Fruit fly (Drosophila melanogaster): ENCODE measurements around the gene VhaM9.7-a.

Gene VhaM9.7-a

DNA sequence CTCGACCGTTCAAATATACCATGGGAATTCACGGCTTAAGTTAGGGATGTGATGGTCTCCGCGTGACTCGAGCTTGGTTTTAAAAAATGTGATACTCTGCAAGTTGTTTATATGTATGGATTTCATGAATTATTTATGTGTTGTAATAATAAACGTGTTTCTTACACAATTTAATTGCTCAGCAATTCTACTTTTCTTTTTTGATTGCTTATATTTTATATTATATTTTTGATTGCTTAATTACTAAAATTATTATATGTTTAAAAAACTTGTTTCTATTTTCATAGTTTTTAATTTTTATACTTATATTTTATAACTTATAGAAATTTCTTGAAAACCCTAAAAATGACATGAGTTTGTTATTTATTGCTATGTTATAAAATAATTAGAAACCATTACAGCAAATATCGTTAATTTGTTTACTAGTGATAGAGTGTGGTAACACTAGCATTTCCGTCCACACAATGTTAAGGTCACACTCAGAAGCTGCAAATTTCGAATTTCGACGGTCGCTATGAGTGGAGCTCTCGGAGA lies 8.1 kb upstream of the VhaM9.7-a start, which contains the start of the genes ago and CG1265 (continued):
- TF ChIP-seq vvl (GFP tag; IDR thresholded peaks at IDR 0.05) (peak; percentile 34; the same call in 1 of the 2 replicates), caup (GFP tag; optimal IDR thresholded peaks at IDR 0.05; ENCODE audit: severe bottlenecking) (peak; percentile 10), gcm2 (GFP tag; optimal IDR thresholded peaks at IDR 0.05) (no peak), E2f2 (GFP tag; IDR thresholded peaks at IDR 0.05) (peak; percentile 66), H2.0 (GFP tag; IDR thresholded peaks at IDR 0.05) (peak; percentile 27), HLHmδ (GFP tag; optimal IDR thresholded peaks at IDR 0.05) (peak; percentile 50), tll (GFP tag; optimal IDR thresholded peaks at IDR 0.05) (no peak), bsh (GFP tag; optimal IDR thresholded peaks at IDR 0.05) (no peak), CG14667 (GFP tag; IDR thresholded peaks at IDR 0.05) (peak; percentile 46; the same call in 1 of the 2 replicates), CG9932 (GFP tag; IDR thresholded peaks at IDR 0.05) (peak; percentile 72), fd96Cb (tag; optimal IDR thresholded peaks at IDR 0.05) (peak; percentile 21), Nf-YA (GFP tag; IDR thresholded peaks at IDR 0.05) (no peak), Drgx (GFP tag; IDR thresholded peaks at IDR 0.05) (peak; percentile 25; the same call in 1 of the 2 replicates), CG17912 (GFP tag; optimal IDR thresholded peaks at IDR 0.05) (peak; percentile 72), Atf-2 (GFP tag; optimal IDR thresholded peaks at IDR 0.05) (no peak), sd (tag; optimal IDR thresholded peaks at IDR 0.05) (no peak), dpn (GFP tag; optimal IDR thresholded peaks at IDR 0.05) (peak in 1 of 2 experiments; percentile 23), CG43689 (GFP tag; IDR thresholded peaks at IDR 0.05) (no peak), Hmx (GFP tag; optimal IDR thresholded peaks at IDR 0.05) (no peak), pnt (GFP tag; optimal IDR thresholded peaks at IDR 0.05) (no peak), CG8281 (tag; optimal IDR thresholded peaks at IDR 0.05) (no peak), ATbp (GFP tag; optimal IDR thresholded peaks at IDR 0.05) (no peak), Poxn (GFP tag; IDR thresholded peaks at IDR 0.05) (no peak), dimm (GFP tag; IDR thresholded peaks at IDR 0.05) (no peak), CG8359 (GFP tag; optimal IDR thresholded peaks at IDR 0.05; ENCODE audit: borderline replicate concordance) (no peak), phol (tag; optimal IDR thresholded peaks at IDR 0.05) (peak; percentile 51), HLH3B (GFP tag; IDR thresholded peaks at IDR 0.05) (no peak; the same call in 1 of the 2 replicates), Ssrp (tag; optimal IDR thresholded peaks at IDR 0.05) (peak; percentile 48), Dip2 (GFP tag; IDR thresholded peaks at IDR 0.05) (no peak), ci (GFP tag; IDR thresholded peaks at IDR 0.05) (peak; percentile 6; the same call in 1 of the 3 replicates), Gsc (GFP tag; IDR thresholded peaks at IDR 0.05) (no peak), stc (GFP tag; IDR thresholded peaks at IDR 0.05) (peak; percentile 20; the same call in 1 of the 2 replicates), HmgZ (tag; optimal IDR thresholded peaks at IDR 0.05) (no peak), CG31441 (GFP tag; IDR thresholded peaks at IDR 0.05) (peak; percentile 69), CG12769 (tag; optimal IDR thresholded peaks at IDR 0.05) (no peak), CG4854 (GFP tag; optimal IDR thresholded peaks at IDR 0.05) (no peak), CG11085 (GFP tag; IDR thresholded peaks at IDR 0.05) (0 out of 2 replicates have a peak, but pooled peaks have one; percentile 6), CG1792 (GFP tag; optimal IDR thresholded peaks at IDR 0.05) (no peak), unpg (GFP tag; optimal IDR thresholded peaks at IDR 0.05) (peak; percentile 7), zen (tag; optimal IDR thresholded peaks at IDR 0.05) (peak; percentile 12), CG12391 (tag; optimal IDR thresholded peaks at IDR 0.05) (peak; percentile 54), ERR (GFP tag; optimal IDR thresholded peaks at IDR 0.05) (no peak), Xrp1 (GFP tag; IDR thresholded peaks at IDR 0.05) (no peak), MTF-1 (GFP tag; optimal IDR thresholded peaks at IDR 0.05; ENCODE audit: borderline replicate concordance) (peak; percentile 2), CG10366 (GFP tag; IDR thresholded peaks at IDR 0.05) (peak; percentile 9; the same call in 1 of the 2 replicates), CG8924 (tag; optimal IDR thresholded peaks at IDR 0.05) (peak; percentile 58), CG9727 (GFP tag; optimal IDR thresholded peaks at IDR 0.05) (peak; percentile 53), wek (GFP tag; optimal IDR thresholded peaks at IDR 0.05) (no peak), CoRest (tag; optimal IDR thresholded peaks at IDR 0.05) (peak; percentile 71), aop (GFP tag; IDR thresholded peaks at IDR 0.05) (no peak)
